Worm (Caenorhabditis elegans): ENCODE measurements around the gene ipla-1.

ce11 chrII:4638891-4639290, 37.7 kb upstream of the ipla-1 start:
- TF ChIP-seq saeg-2 (GFP tag; IDR thresholded peaks at IDR 0.05): no peak
- no peak for TF ChIP-seq lin-39 (tag; optimal IDR thresholded peaks at IDR 0.05)
- no peak for TF ChIP-seq skn-1 (tag; optimal IDR thresholded peaks at IDR 0.05)
- TF ChIP-seq ces-1 (GFP tag; optimal IDR thresholded peaks at IDR 0.05): no peak
- TF ChIP-seq unc-62 (GFP tag; optimal IDR thresholded peaks at IDR 0.05 in 1 of 2): no peak
- TF ChIP-seq unc-62 (tag; optimal IDR thresholded peaks at IDR 0.05): no peak
